Worm (Caenorhabditis elegans): ENCODE data around the gene ocr-4.

- TF ChIP-seq ets-7 (tag; optimal IDR thresholded peaks at IDR 0.05) (no peak), tra-4 (tag; optimal IDR thresholded peaks at IDR 0.05) (no peak), B0310.2 (tag; optimal IDR thresholded peaks at IDR 0.05) (no peak), tbx-11 (GFP tag; IDR thresholded peaks at IDR 0.05) (no peak), ama-1 (optimal IDR thresholded peaks at IDR 0.05) (no peak), hmbx-1 (tag; optimal IDR thresholded peaks at IDR 0.05) (no peak), scrt-1 (GFP tag; IDR thresholded peaks at IDR 0.05) (no peak), pes-1 (GFP tag; IDR thresholded peaks at IDR 0.05) (no peak), hmg-4 (GFP tag; optimal IDR thresholded peaks at IDR 0.05) (no peak), ceh-36 (tag; optimal IDR thresholded peaks at IDR 0.05) (no peak)
These were observed 21.8 kb downstream of the ocr-4 start for ce11 chrIV:7310842-7311241.

Data from whole organism, early embryonic.